Worm (Caenorhabditis elegans) whole organism, L1 larva: ENCODE data around the gene F01D5.1.

Experiments used
- C04F5.9 ChIP-seq: sonication (generic microtip); optimal IDR thresholded peaks from 2 replicates; lab custom pipeline; 2016; ENCODE audit warnings: missing genetic modification characterization, missing compliant biosample characterization
- F16B12.6 ChIP-seq: fragments of 150-350 bp; optimal IDR thresholded peaks from 2 replicates; lab custom pipeline; 2014; ENCODE audit warnings: missing biosample characterization, missing genetic modification characterization
- Y116A8C.19 ChIP-seq: sonication (generic microtip); optimal IDR thresholded peaks from 2 replicates; lab custom pipeline; 2016; ENCODE audit warnings: missing compliant biosample characterization, missing genetic modification characterization, borderline replicate concordance
- ama-1 ChIP-seq: fragments of 150-350 bp; optimal IDR thresholded peaks from 2 replicates; lab custom pipeline; 2014
- ceh-63 ChIP-seq: fragments of 200-800 bp; sonication (Bioruptor generic); optimal IDR thresholded peaks from 2 replicates; lab custom pipeline; 2018; ENCODE audit warnings: mild to moderate bottlenecking, missing genetic modification characterization, missing compliant biosample characterization
- ceh-8 ChIP-seq: fragments of 200-800 bp; sonication (Bioruptor generic); optimal IDR thresholded peaks from 2 replicates; lab custom pipeline; 2018; ENCODE audit warnings: mild to moderate bottlenecking, missing genetic modification characterization, moderate library complexity, missing compliant biosample characterization
- ceh-90 ChIP-seq: sonication (generic microtip); optimal IDR thresholded peaks from 2 replicates; lab custom pipeline; 2016; ENCODE audit warnings: missing genetic modification characterization, missing compliant biosample characterization
- dpl-1 ChIP-seq, 3 experiments: fragments of 150-350 bp in 2 of 3; sonication (generic microtip) in 1 of 3; optimal IDR thresholded peaks; 2 replicates each; lab custom pipeline; 2014 to 2017; ENCODE audit warnings: missing biosample characterization in 3 of 3, missing genetic modification characterization in 3 of 3, missing genetic modification reagents in 3 of 3
- dsc-1 ChIP-seq: sonication (generic microtip); optimal IDR thresholded peaks from 2 replicates; lab custom pipeline; 2016; ENCODE audit warnings: mild to moderate bottlenecking, missing genetic modification characterization, missing compliant biosample characterization
- efl-1 ChIP-seq, 4 experiments: fragments of 150-350 bp; optimal IDR thresholded peaks in 3 of 4; peaks in 1 of 4; 1 replicate in 1 of 4; 2 replicates in 3 of 4; lab custom pipeline; 2014; ENCODE audit warnings: missing biosample characterization in 2 of 4, missing genetic modification characterization in 2 of 4, missing genetic modification reagents in 2 of 4
- egl-27 ChIP-seq, 2 experiments: fragments of 150-350 bp in 1 of 2; sonication (generic microtip); optimal IDR thresholded peaks; 3 replicates each; lab custom pipeline; 2017 to 2018; ENCODE audit warnings: missing biosample characterization in 2 of 2, missing genetic modification characterization in 2 of 2, missing genetic modification reagents in 2 of 2
- elt-2 ChIP-seq: sonication (generic microtip); optimal IDR thresholded peaks from 2 replicates; lab custom pipeline; 2016; ENCODE audit warnings: missing genetic modification characterization, mild to moderate bottlenecking, inconsistent platforms, missing compliant biosample characterization, missing genetic modification reagents
- elt-3 ChIP-seq, 6 experiments: fragments of 150-350 bp in 1 of 6; sonication (generic microtip); optimal IDR thresholded peaks; 2 replicates each; lab custom pipeline; 2017 to 2018; ENCODE audit warnings: missing biosample characterization in 6 of 6, missing genetic modification characterization in 6 of 6, inconsistent platforms in 1 of 6
- fkh-10 ChIP-seq: sonication (generic microtip); optimal IDR thresholded peaks from 2 replicates; lab custom pipeline; 2017; ENCODE audit warnings: missing biosample characterization, missing genetic modification reagents, missing genetic modification characterization
- fkh-4 ChIP-seq: sonication (generic microtip); optimal IDR thresholded peaks from 2 replicates; lab custom pipeline; 2016; ENCODE audit warnings: missing compliant biosample characterization, missing genetic modification characterization, borderline replicate concordance
- fkh-8 ChIP-seq: sonication (generic microtip); optimal IDR thresholded peaks from 2 replicates; lab custom pipeline; 2016; ENCODE audit warnings: mild to moderate bottlenecking, missing genetic modification characterization, missing compliant biosample characterization
- grh-1 ChIP-seq: fragments of 200-800 bp; sonication (Bioruptor generic); IDR thresholded peaks from 2 replicates; pipeline ENCODE4 v1.3.6; 2022; ENCODE audit warnings: missing genetic modification reagents, missing genetic modification characterization, missing compliant biosample characterization
- hlh-17 ChIP-seq: fragments of 200-800 bp; sonication (Bioruptor generic); optimal IDR thresholded peaks from 2 replicates; lab custom pipeline; 2018; ENCODE audit warnings: missing genetic modification characterization, mild to moderate bottlenecking, missing compliant biosample characterization, moderate library complexity, borderline replicate concordance
- hlh-4 ChIP-seq: sonication (generic microtip); optimal IDR thresholded peaks from 2 replicates; lab custom pipeline; 2016; ENCODE audit warnings: mild to moderate bottlenecking, missing genetic modification characterization, missing compliant biosample characterization
- irx-1 ChIP-seq: sonication (generic microtip); optimal IDR thresholded peaks from 2 replicates; lab custom pipeline; 2016; ENCODE audit warnings: missing genetic modification characterization, missing compliant biosample characterization
- jun-1 ChIP-seq: fragments of 150-350 bp; optimal IDR thresholded peaks from 2 replicates; lab custom pipeline; 2014; ENCODE audit warnings: missing biosample characterization, missing genetic modification reagents, missing genetic modification characterization
- lin-35 ChIP-seq, 2 experiments: fragments of 150-350 bp; optimal IDR thresholded peaks; 2 replicates each; lab custom pipeline; 2014; ENCODE audit warnings: missing biosample characterization in 2 of 2, missing genetic modification characterization in 2 of 2, missing genetic modification reagents in 2 of 2
- lir-3 ChIP-seq: sonication (generic microtip); optimal IDR thresholded peaks from 2 replicates; lab custom pipeline; 2016; ENCODE audit warnings: mild to moderate bottlenecking, missing genetic modification characterization, moderate library complexity, missing compliant biosample characterization; ENCODE audit not compliant: poor library complexity
- lsy-2 ChIP-seq, 2 experiments: fragments of 150-350 bp; optimal IDR thresholded peaks; 2 replicates each; lab custom pipeline; 2014; ENCODE audit warnings: missing biosample characterization in 2 of 2, missing genetic modification characterization in 2 of 2
- mab-9 ChIP-seq: fragments of 200-800 bp; sonication (Bioruptor generic); IDR thresholded peaks from 2 replicates; pipeline ENCODE4 v1.3.6; 2022; ENCODE audit warnings: missing genetic modification reagents, missing genetic modification characterization, missing compliant biosample characterization
- nhr-12 ChIP-seq: sonication (generic microtip); optimal IDR thresholded peaks from 2 replicates; lab custom pipeline; 2017; ENCODE audit warnings: missing biosample characterization, missing genetic modification characterization
- nhr-20 ChIP-seq: sonication (generic microtip); optimal IDR thresholded peaks from 2 replicates; lab custom pipeline; 2016; ENCODE audit warnings: mild to moderate bottlenecking, missing genetic modification characterization, missing compliant biosample characterization
- nhr-237 ChIP-seq: fragments of 150-350 bp; optimal IDR thresholded peaks from 2 replicates; lab custom pipeline; 2014; ENCODE audit warnings: missing biosample characterization, missing genetic modification characterization
- nhr-47 ChIP-seq: sonication (generic microtip); optimal IDR thresholded peaks from 2 replicates; lab custom pipeline; 2016; ENCODE audit warnings: mild to moderate bottlenecking, missing genetic modification characterization, moderate library complexity, missing compliant biosample characterization
- nhr-71 ChIP-seq: sonication (generic microtip); optimal IDR thresholded peaks from 2 replicates; lab custom pipeline; 2016; ENCODE audit warnings: mild to moderate bottlenecking, missing genetic modification characterization, moderate library complexity, missing compliant biosample characterization
- nhr-76 ChIP-seq: sonication (generic microtip); optimal IDR thresholded peaks from 2 replicates; lab custom pipeline; 2017; ENCODE audit warnings: missing biosample characterization, missing genetic modification characterization
- nhr-84 ChIP-seq: sonication (generic microtip); optimal IDR thresholded peaks from 2 replicates; lab custom pipeline; 2017; ENCODE audit warnings: missing biosample characterization, missing genetic modification characterization
- nhr-85 ChIP-seq: sonication (generic microtip); peaks from one replicate; lab custom pipeline; 2016; ENCODE audit warnings: missing genetic modification characterization, inconsistent platforms, missing compliant biosample characterization
- pqm-1 ChIP-seq: sonication (generic microtip); optimal IDR thresholded peaks from 3 replicates; lab custom pipeline; 2017; ENCODE audit warnings: missing biosample characterization, missing genetic modification characterization
- rnt-1 ChIP-seq: sonication (generic microtip); optimal IDR thresholded peaks from 2 replicates; lab custom pipeline; 2016; ENCODE audit warnings: mild to moderate bottlenecking, missing genetic modification characterization, moderate library complexity, missing compliant biosample characterization
- snpc-4 ChIP-seq: fragments of 150-350 bp; optimal IDR thresholded peaks from 2 replicates; lab custom pipeline; 2014; ENCODE audit warnings: missing biosample characterization, missing genetic modification characterization
- snu-23 ChIP-seq: sonication (generic microtip); optimal IDR thresholded peaks from 2 replicates; lab custom pipeline; 2016; ENCODE audit warnings: missing genetic modification characterization, missing compliant biosample characterization
- swsn-7 ChIP-seq: sonication (generic microtip); optimal IDR thresholded peaks from 2 replicates; lab custom pipeline; 2016; ENCODE audit warnings: missing genetic modification characterization, missing compliant biosample characterization
- tbx-2 ChIP-seq: sonication (generic microtip); optimal IDR thresholded peaks from 2 replicates; lab custom pipeline; 2016; ENCODE audit warnings: missing genetic modification characterization, missing compliant biosample characterization
- tlp-1 ChIP-seq: fragments of 150-350 bp; optimal IDR thresholded peaks from 2 replicates; lab custom pipeline; 2014; ENCODE audit warnings: missing biosample characterization, missing genetic modification characterization
- unc-62 ChIP-seq: fragments of 150-350 bp; optimal IDR thresholded peaks from 2 replicates; lab custom pipeline; 2014; ENCODE audit warnings: missing biosample characterization, missing genetic modification reagents, missing genetic modification characterization
- unc-98 ChIP-seq: fragments of 200-800 bp; sonication (Bioruptor generic); IDR thresholded peaks from 2 replicates; pipeline ENCODE4 v1.3.6; 2022; ENCODE audit warnings: missing genetic modification characterization, missing compliant biosample characterization
- vab-15 ChIP-seq: sonication (generic microtip); optimal IDR thresholded peaks from 2 replicates; lab custom pipeline; 2017; ENCODE audit warnings: missing genotype, mild to moderate bottlenecking, missing genetic modification characterization, missing compliant biosample characterization
- ztf-11 ChIP-seq, 2 experiments: sonication (generic microtip); optimal IDR thresholded peaks; 2 replicates each; lab custom pipeline; 2016 to 2017; ENCODE audit warnings: missing genetic modification characterization in 2 of 2, missing biosample characterization in 1 of 2, missing compliant biosample characterization in 1 of 2
- ztf-4 ChIP-seq: fragments of 150-350 bp; optimal IDR thresholded peaks from 2 replicates; lab custom pipeline; 2014; ENCODE audit warnings: missing biosample characterization, missing genetic modification characterization

F01D5.1 gene

DNA sequence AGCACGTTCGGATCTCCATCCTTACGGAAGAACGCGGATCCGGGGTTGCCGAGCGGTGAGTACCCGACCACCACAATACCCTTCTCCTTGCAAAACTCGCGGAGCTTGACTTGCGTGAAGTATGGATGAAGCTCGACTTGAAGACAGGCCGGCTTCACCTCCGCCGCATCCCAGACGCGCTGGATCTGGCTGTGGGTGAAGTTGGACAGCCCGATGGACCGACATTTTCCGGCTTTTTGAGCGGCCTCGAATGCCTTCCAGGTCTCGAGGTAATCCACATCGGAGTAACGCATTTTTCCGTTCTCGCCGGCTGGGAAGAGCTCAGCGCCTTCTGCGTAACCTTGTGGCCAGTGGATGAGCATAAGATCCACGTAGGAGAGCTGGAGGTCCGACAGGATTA, 25.2 kb downstream of the F01D5.1 start:
- no peak for TF ChIP-seq ztf-11 (tag; optimal IDR thresholded peaks at IDR 0.05; lab: Kevin White, UChicago)
- no peak for TF ChIP-seq lir-3 (tag; lab: Kevin White, UChicago)
- TF ChIP-seq dpl-1 (GFP tag; optimal IDR thresholded peaks at IDR 0.05; lab: Kevin White, UChicago): no peak
- TF ChIP-seq ama-1 (lab: Kevin White, UChicago): no peak
- no peak for TF ChIP-seq nhr-76 (tag; lab: Kevin White, UChicago)
- no peak for TF ChIP-seq Y116A8C.19 (tag; lab: Kevin White, UChicago)
- TF ChIP-seq elt-3 (tag; optimal IDR thresholded peaks at IDR 0.05; lab: Kevin White, UChicago): no peak
- TF ChIP-seq snu-23 (GFP tag; lab: Kevin White, UChicago): no peak
- no peak for TF ChIP-seq lsy-2 (tag; optimal IDR thresholded peaks at IDR 0.05; lab: Kevin White, UChicago)
- no peak for TF ChIP-seq ceh-90
- TF ChIP-seq ceh-63: no peak
- no peak for TF ChIP-seq unc-98 (GFP tag; lab: Robert Waterston, UW)
- no peak for TF ChIP-seq fkh-4
- no peak for TF ChIP-seq unc-62
- no peak for TF ChIP-seq C04F5.9
- no peak for TF ChIP-seq vab-15 (tag; lab: Kevin White, UChicago)

DNA sequence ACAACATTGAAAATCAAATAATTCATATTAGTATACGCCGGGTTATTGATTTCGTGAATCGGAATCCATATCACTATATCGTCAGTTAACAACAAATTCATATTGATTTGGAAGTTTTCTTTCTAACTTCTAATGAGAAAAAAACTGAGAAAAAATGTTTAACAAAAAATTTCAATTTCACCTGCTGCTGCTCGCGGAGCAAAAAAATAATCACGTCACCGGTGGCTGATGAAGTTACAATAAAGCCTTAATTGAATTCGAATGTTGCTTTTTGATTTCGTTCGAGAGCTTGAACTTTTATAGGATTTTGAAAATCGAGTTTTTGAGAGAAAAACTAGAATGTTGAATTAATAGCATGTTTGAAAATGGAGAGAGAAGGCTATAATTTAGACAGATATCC, 28.4 kb downstream of the F01D5.1 start, which contains the start of gene sre-43:
sre-43 (minus strand) TSS at position 101 of the 400 bp plus-strand sequence.
- TF ChIP-seq efl-1 (optimal IDR thresholded peaks at IDR 0.05; lab: Kevin White, UChicago) (no peak), efl-1 (GFP tag; optimal IDR thresholded peaks at IDR 0.05 in 1 of 2; lab: Kevin White, UChicago) (peak in 1 of 2 experiments; percentile 48), tbx-2 (tag; lab: Kevin White, UChicago) (no peak)

DNA sequence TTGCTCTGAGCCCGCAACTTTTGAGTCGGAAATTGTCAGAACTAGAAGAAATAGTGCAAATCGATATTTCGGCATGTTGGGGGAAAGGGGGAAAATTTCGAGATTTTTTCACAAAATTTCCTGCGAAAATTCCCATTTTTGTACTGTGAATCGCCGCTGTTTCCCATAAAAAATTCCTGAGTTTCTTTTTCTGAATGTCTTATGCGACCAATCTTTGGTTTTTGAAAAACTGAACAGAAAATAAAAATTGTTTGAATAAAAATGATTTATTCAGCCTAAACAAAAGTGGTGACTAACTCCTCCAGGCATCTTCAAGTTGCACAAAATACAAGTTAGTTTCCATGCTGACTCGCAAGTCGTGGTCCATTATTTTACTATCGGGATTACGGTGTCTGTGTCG, 31.1 kb downstream of the F01D5.1 start, which contains the start of gene W07G1.7:
W07G1.7 (minus strand) TSS at position 101 of the 400 bp plus-strand sequence.
- TF ChIP-seq mab-9 (GFP tag; lab: Robert Waterston, UW) (no peak), nhr-84 (no peak), grh-1 (GFP tag; lab: Robert Waterston, UW) (no peak)
- TF ChIP-seq, all 84 proteins: peak for 0

DNA sequence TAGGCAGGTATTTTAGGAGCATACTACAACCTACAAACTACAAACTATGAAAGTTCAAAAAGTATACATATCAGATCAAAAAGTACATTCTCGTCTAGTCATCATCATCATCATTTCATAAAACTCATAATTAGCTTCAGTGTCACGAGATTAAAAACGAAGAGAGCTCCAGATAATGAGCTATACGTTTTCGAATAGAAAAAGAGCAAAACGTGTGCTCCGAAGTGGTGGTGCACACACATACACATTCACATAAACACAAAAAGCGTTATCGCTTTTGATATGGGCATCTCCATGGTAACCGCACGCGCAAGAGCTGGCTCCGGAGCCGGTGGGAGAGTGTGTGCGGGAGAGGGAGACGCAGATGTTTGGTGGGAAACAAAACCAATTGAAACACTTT, 33.1 kb downstream of the F01D5.1 start:
- no peak for TF ChIP-seq ama-1 (lab: Kevin White, UChicago)
- TF ChIP-seq dsc-1 (tag; lab: Kevin White, UChicago): peak; percentile 67
- TF ChIP-seq unc-62: no peak
- no peak for TF ChIP-seq elt-3 (tag; optimal IDR thresholded peaks at IDR 0.05; lab: Kevin White, UChicago)
- TF ChIP-seq pqm-1 (tag; lab: Kevin White, UChicago): no peak
- peak; percentile 17 for TF ChIP-seq ceh-8 (GFP tag; lab: Kevin White, UChicago)
- TF ChIP-seq hlh-4 (tag; lab: Kevin White, UChicago): no peak
- TF ChIP-seq nhr-84: no peak
- no peak for TF ChIP-seq mab-9 (GFP tag; lab: Robert Waterston, UW)
- peak; percentile 26 for TF ChIP-seq nhr-47 (tag; lab: Kevin White, UChicago)
- peak; percentile 2 for TF ChIP-seq nhr-20 (tag; lab: Kevin White, UChicago)
- TF ChIP-seq C04F5.9: no peak
- TF ChIP-seq lin-35 (GFP tag; optimal IDR thresholded peaks at IDR 0.05; lab: Kevin White, UChicago): no peak
- no peak for TF ChIP-seq nhr-237 (tag; lab: Kevin White, UChicago)
- TF ChIP-seq egl-27 (tag; optimal IDR thresholded peaks at IDR 0.05; lab: Kevin White, UChicago): no peak
- no peak for TF ChIP-seq hlh-17
- TF ChIP-seq F16B12.6: no peak
- peak; percentile 7 for TF ChIP-seq swsn-7
- TF ChIP-seq irx-1 (tag; lab: Kevin White, UChicago): no peak
- no peak for TF ChIP-seq lsy-2 (tag; optimal IDR thresholded peaks at IDR 0.05; lab: Kevin White, UChicago)
- TF ChIP-seq nhr-12 (tag; lab: Kevin White, UChicago): no peak
- TF ChIP-seq tlp-1 (tag; lab: Kevin White, UChicago): no peak
- no peak for TF ChIP-seq nhr-85
- TF ChIP-seq jun-1: peak; percentile 12
- no peak for TF ChIP-seq snpc-4 (tag; lab: Kevin White, UChicago)
- TF ChIP-seq fkh-8 (tag; lab: Kevin White, UChicago): peak; percentile 87
- no peak for TF ChIP-seq ztf-4 (tag; lab: Kevin White, UChicago)
- peak; percentile 15 for TF ChIP-seq fkh-10
- TF ChIP-seq rnt-1: no peak
- peak; percentile 49 for TF ChIP-seq nhr-71
- TF ChIP-seq elt-2 (tag; lab: Kevin White, UChicago): no peak
